Worm (Caenorhabditis elegans): ENCODE results near the gene R09A8.1.

DNA sequence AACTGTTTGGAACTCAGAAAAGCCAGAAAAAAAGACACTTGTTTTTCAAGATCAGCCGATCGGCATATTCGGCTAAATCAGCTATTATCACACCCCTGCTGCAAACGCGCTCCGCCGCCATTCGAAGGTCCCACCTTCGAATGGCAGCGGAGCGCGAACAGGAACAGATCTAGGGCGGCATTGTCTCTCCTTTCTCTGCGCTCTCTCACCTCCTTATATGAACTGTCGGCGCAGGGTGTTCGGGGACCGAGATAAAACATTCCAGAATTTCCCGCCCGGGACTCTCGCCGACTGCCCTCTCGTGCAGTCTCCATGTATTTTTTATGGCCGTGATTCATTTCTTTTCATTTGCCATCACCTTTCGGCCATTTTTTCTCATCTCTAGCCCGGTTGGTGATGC, 4.9 kb downstream of the R09A8.1 start:
- TF ChIP-seq let-607 (tag; optimal IDR thresholded peaks at IDR 0.05) (no peak), nfya-1 (tag; optimal IDR thresholded peaks at IDR 0.05; ENCODE audit: borderline replicate concordance, insufficient read depth) (no peak)
